Worm (Caenorhabditis elegans): ENCODE data around the gene atz-1.

The atz-1 gene

DNA sequence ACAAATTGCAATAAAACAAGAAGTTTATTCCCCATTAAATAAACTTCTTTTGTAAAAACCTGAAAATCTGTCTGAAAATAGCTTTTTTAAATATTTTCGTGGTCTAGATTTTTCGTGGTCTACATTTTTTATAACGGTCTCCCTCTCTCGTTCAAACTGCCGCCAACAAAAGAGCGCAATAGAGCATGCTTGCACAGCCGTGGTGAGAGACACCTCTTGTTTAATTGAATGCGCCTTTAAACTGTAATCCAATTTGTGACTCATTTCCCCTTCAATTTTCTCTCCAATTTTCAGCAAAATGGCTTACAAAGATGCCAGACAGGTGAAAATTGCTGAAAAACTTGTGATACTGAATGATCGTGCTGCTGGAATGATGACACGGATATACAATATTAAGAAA, 28.2 kb upstream of the atz-1 start, which contains the start of gene gex-3 (continued):
- TF ChIP-seq him-1 (tag; optimal IDR thresholded peaks at IDR 0.05) (no peak), hsf-1 (GFP tag; IDR thresholded peaks at IDR 0.05) (peak; percentile 56; the same call in 1 of the 2 replicates), snpc-3.4 (tag; optimal IDR thresholded peaks at IDR 0.05) (peak; percentile 48), mes-4 (tag; optimal IDR thresholded peaks at IDR 0.05) (no peak), ekl-4 (GFP tag; IDR thresholded peaks at IDR 0.05) (peak; percentile 71; the same call in 1 of the 2 replicates), attf-6 (GFP tag; IDR thresholded peaks at IDR 0.05) (no peak), lir-1 (GFP tag; conservative IDR thresholded peaks at IDR 0.05) (peak; percentile 65; the same call in 1 of the 2 replicates), cebp-2 (GFP tag; IDR thresholded peaks at IDR 0.05) (no peak), ceh-58 (GFP tag; IDR thresholded peaks at IDR 0.05) (no peak), chd-7 (tag; optimal IDR thresholded peaks at IDR 0.05) (no peak), madf-6 (GFP tag; IDR thresholded peaks at IDR 0.05) (peak; percentile 92), dox-1 (GFP tag; IDR thresholded peaks at IDR 0.05) (peak; percentile 87), hrde-1 (tag; optimal IDR thresholded peaks at IDR 0.05; ENCODE audit: borderline replicate concordance) (no peak), aptf-3 (GFP tag; IDR thresholded peaks at IDR 0.05) (no peak), hlh-26 (GFP tag; conservative IDR thresholded peaks at IDR 0.05) (no peak), zfh-2 (GFP tag; conservative IDR thresholded peaks at IDR 0.05) (no peak), Y53G8AR.9 (GFP tag; conservative IDR thresholded peaks at IDR 0.05) (no peak), ceh-27 (GFP tag; optimal IDR thresholded peaks at IDR 0.05) (peak; percentile 81), tlf-1 (GFP tag; optimal IDR thresholded peaks at IDR 0.05) (peak; percentile 79), T26A5.8 (tag; optimal IDR thresholded peaks at IDR 0.05) (no peak), snpc-1.3 (tag; optimal IDR thresholded peaks at IDR 0.05; ENCODE audit: insufficient read depth) (peak; percentile 30), bed-1 (GFP tag; IDR thresholded peaks at IDR 0.05) (no peak), gei-17 (GFP tag; optimal IDR thresholded peaks at IDR 0.05) (no peak), B0336.3 (GFP tag; IDR thresholded peaks at IDR 0.05) (no peak), egl-18 (GFP tag; IDR thresholded peaks at IDR 0.05) (no peak), ceh-40 (GFP tag; IDR thresholded peaks at IDR 0.05) (no peak), nhr-27 (tag; optimal IDR thresholded peaks at IDR 0.05) (no peak), efl-1 (GFP tag; optimal IDR thresholded peaks at IDR 0.05) (peak; percentile 95), aptf-2 (GFP tag; conservative IDR thresholded peaks at IDR 0.05) (no peak), ztf-22 (GFP tag; optimal IDR thresholded peaks at IDR 0.05) (no peak), ztf-6 (GFP tag; IDR thresholded peaks at IDR 0.05) (no peak), rpc-1 (optimal IDR thresholded peaks at IDR 0.05) (no peak), rpc-1 (tag; optimal IDR thresholded peaks at IDR 0.05) (no peak), dpff-1 (tag; optimal IDR thresholded peaks at IDR 0.05) (no peak), snpc-4 (GFP tag; optimal IDR thresholded peaks at IDR 0.05) (peak; percentile 34), snpc-4 (tag; optimal IDR thresholded peaks at IDR 0.05) (peak in 3 of 4 experiments; percentile 62 to 73 (median 64)), F49E8.2 (tag; optimal IDR thresholded peaks at IDR 0.05; ENCODE audit: insufficient read depth) (peak; percentile 31), egl-44 (GFP tag; IDR thresholded peaks at IDR 0.05) (no peak), snpc-1.1 (tag; optimal IDR thresholded peaks at IDR 0.05; ENCODE audit: insufficient read depth) (no peak), Y53F4B.3 (GFP tag; IDR thresholded peaks at IDR 0.05) (no peak), F22D6.2 (tag; optimal IDR thresholded peaks at IDR 0.05) (no peak), ceh-91 (GFP tag; IDR thresholded peaks at IDR 0.05) (peak; percentile 79), lin-54 (GFP tag; optimal IDR thresholded peaks at IDR 0.05) (peak; percentile 98), lsy-27 (tag; optimal IDR thresholded peaks at IDR 0.05; ENCODE audit: borderline replicate concordance, insufficient read depth) (peak; percentile 18), ccch-3 (GFP tag; optimal IDR thresholded peaks at IDR 0.05) (no peak), K11D2.4 (GFP tag; IDR thresholded peaks at IDR 0.05) (no peak), ZK185.1 (tag; optimal IDR thresholded peaks at IDR 0.05; ENCODE audit: poor library complexity, severe bottlenecking) (peak; percentile 48), T07F8.4 (tag; optimal IDR thresholded peaks at IDR 0.05) (no peak), F57C9.4 (tag; optimal IDR thresholded peaks at IDR 0.05) (no peak)

Measured in whole organism, young adult.